Fruit fly (Drosophila melanogaster): ENCODE measurements around the gene CG7384.
A peak's percentile ranks its signal among the peaks of the same experiment; 100 is the strongest.

CG7384 gene

DNA sequence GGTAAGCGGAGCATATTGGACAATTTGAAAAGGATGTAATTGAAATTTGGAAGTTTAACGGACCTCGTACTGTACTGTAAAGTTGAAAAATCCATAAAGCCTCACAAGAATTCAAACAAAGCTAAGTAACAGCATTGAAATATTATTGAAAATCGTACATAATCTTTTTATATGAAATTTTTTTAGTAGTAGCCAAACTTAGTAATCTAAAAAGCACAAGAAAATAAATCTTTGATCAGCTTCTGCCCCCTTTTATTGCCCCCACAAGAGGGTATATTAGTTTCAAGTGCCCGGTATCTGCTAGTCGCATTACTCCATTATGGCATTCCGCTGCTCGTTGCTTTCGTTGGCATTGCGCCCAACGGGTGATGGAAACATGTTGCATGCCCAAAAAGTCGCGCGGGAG lies 43.4 kb downstream of the CG7384 start (continued):
- TF ChIP-seq CG14050 (GFP tag; IDR thresholded peaks at IDR 0.05): no peak
- TF ChIP-seq pan (optimal IDR thresholded peaks at IDR 0.05): no peak
- TF ChIP-seq pan (GFP tag; optimal IDR thresholded peaks at IDR 0.05 in 1 of 2, IDR thresholded peaks at IDR 0.05 in 1 of 2): peak in 1 of 2 experiments; percentile 57
- TF ChIP-seq unpg (GFP tag; optimal IDR thresholded peaks at IDR 0.05): peak; percentile 22
- TF ChIP-seq wek (GFP tag; optimal IDR thresholded peaks at IDR 0.05): no peak
- TF ChIP-seq CG10366 (GFP tag; IDR thresholded peaks at IDR 0.05): peak; percentile 32; the same call in 1 of the 2 replicates
- TF ChIP-seq vnd (GFP tag; IDR thresholded peaks at IDR 0.05; ENCODE audit: partially characterized antibody): no peak
- TF ChIP-seq C15 (GFP tag; IDR thresholded peaks at IDR 0.05): no peak
- peak; percentile 52 for TF ChIP-seq grau (tag; optimal IDR thresholded peaks at IDR 0.05)
- TF ChIP-seq zfh2 (GFP tag; optimal IDR thresholded peaks at IDR 0.05): no peak
- TF ChIP-seq CG11398 (GFP tag; optimal IDR thresholded peaks at IDR 0.05): peak; percentile 21
- no peak for TF ChIP-seq Trl (optimal IDR thresholded peaks at IDR 0.05)
- TF ChIP-seq Trl (GFP tag; optimal IDR thresholded peaks at IDR 0.05): peak; percentile 55
- TF ChIP-seq Dek (tag; optimal IDR thresholded peaks at IDR 0.05): no peak
- TF ChIP-seq CG12219 (GFP tag; optimal IDR thresholded peaks at IDR 0.05): no peak
- no peak for TF ChIP-seq lov (optimal IDR thresholded peaks at IDR 0.05)
- 0 out of 3 replicates have a peak, but pooled peaks have one; percentile 54 for TF ChIP-seq lov (GFP tag; IDR thresholded peaks at IDR 0.05)
- peak; percentile 15 for TF ChIP-seq Sry-δ (GFP tag; optimal IDR thresholded peaks at IDR 0.05)
- TF ChIP-seq Awh (GFP tag; IDR thresholded peaks at IDR 0.05): no peak
- TF ChIP-seq dysf (GFP tag; IDR thresholded peaks at IDR 0.05): peak; percentile 76
- TF ChIP-seq E2f2 (GFP tag; IDR thresholded peaks at IDR 0.05): 0 out of 2 replicates have a peak, but pooled peaks have one; percentile 30
- no peak for TF ChIP-seq ftz-f1 (GFP tag; optimal IDR thresholded peaks at IDR 0.05)
- TF ChIP-seq CG31441 (GFP tag; IDR thresholded peaks at IDR 0.05): peak; percentile 78
- TF ChIP-seq CG34376 (GFP tag; optimal IDR thresholded peaks at IDR 0.05): no peak
- TF ChIP-seq fru (optimal IDR thresholded peaks at IDR 0.05): no peak
- TF ChIP-seq corto (GFP tag; optimal IDR thresholded peaks at IDR 0.05): no peak
- TF ChIP-seq CG13287 (GFP tag; IDR thresholded peaks at IDR 0.05; ENCODE audit: partially characterized antibody): no peak
- no peak for TF ChIP-seq HLHmδ (GFP tag; optimal IDR thresholded peaks at IDR 0.05)
- TF ChIP-seq bbx (GFP tag; IDR thresholded peaks at IDR 0.05; ENCODE audit: partially characterized antibody): no peak
- TF ChIP-seq hb (GFP tag; IDR thresholded peaks at IDR 0.05; ENCODE audit: partially characterized antibody): no peak
- TF ChIP-seq br (optimal IDR thresholded peaks at IDR 0.05): no peak
- no peak for TF ChIP-seq MBD-R2 (GFP tag; IDR thresholded peaks at IDR 0.05)
- TF ChIP-seq danr (GFP tag; IDR thresholded peaks at IDR 0.05): no peak; the same call in 1 of the 2 replicates
- no peak for TF ChIP-seq Hmx (GFP tag; optimal IDR thresholded peaks at IDR 0.05)
- no peak for TF ChIP-seq Optix (GFP tag; IDR thresholded peaks at IDR 0.05)
- peak; percentile 52 for TF ChIP-seq CG13624 (GFP tag; optimal IDR thresholded peaks at IDR 0.05)
- TF ChIP-seq CG18011 (GFP tag; optimal IDR thresholded peaks at IDR 0.05): no peak
- no peak for TF ChIP-seq CG2678 (tag; optimal IDR thresholded peaks at IDR 0.05)
- no peak for TF ChIP-seq sna (GFP tag; IDR thresholded peaks at IDR 0.05; ENCODE audit: partially characterized antibody)
- TF ChIP-seq sc (optimal IDR thresholded peaks at IDR 0.05): no peak
- peak; percentile 56 for TF ChIP-seq sc (GFP tag; optimal IDR thresholded peaks at IDR 0.05)
- peak; percentile 6 for TF ChIP-seq gsb-n (tag; optimal IDR thresholded peaks at IDR 0.05)
- no peak for TF ChIP-seq klu (GFP tag; IDR thresholded peaks at IDR 0.05)
- TF ChIP-seq ash1 (GFP tag; optimal IDR thresholded peaks at IDR 0.05): no peak
- no peak for TF ChIP-seq gt (GFP tag; IDR thresholded peaks at IDR 0.05)
- TF ChIP-seq ab (GFP tag; optimal IDR thresholded peaks at IDR 0.05): no peak
- TF ChIP-seq Med (GFP tag): peak; percentile 84
- TF ChIP-seq dmrt99B (tag; optimal IDR thresholded peaks at IDR 0.05): peak; percentile 80
- TF ChIP-seq crc (GFP tag; optimal IDR thresholded peaks at IDR 0.05): no peak
- TF ChIP-seq oc (tag; optimal IDR thresholded peaks at IDR 0.05): no peak
- no peak for TF ChIP-seq CG13296 (GFP tag; optimal IDR thresholded peaks at IDR 0.05)
- TF ChIP-seq NC2α (GFP tag; optimal IDR thresholded peaks at IDR 0.05): peak; percentile 50
- TF ChIP-seq CG6175 (GFP tag; IDR thresholded peaks at IDR 0.05): peak; percentile 14; the same call in 1 of the 3 replicates
